Worm (Caenorhabditis elegans): ENCODE data around the gene F14F3.5.

DNA sequence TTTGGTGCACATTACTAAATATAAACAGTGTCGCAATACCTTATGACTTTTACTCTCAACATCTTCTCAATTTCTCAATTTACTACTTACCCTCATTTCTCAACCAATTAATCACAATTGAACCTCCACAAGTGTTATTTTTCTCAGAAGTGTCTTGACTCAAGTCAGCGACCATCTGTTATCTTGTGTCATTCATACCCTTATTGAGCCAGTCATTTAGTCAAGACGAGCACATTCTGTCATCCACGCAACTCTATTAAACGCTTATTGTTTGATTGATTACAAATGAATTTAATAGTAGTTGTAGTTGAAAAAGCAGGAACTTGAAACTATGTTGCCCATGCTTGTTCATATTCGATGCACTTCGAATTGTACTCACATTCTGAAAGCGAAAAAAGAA lies 25.6 kb downstream of the F14F3.5 start:
- no peak for TF ChIP-seq lsy-2 (tag; optimal IDR thresholded peaks at IDR 0.05)
- TF ChIP-seq unc-120 (tag; optimal IDR thresholded peaks at IDR 0.05; ENCODE audit: poor library complexity, severe bottlenecking) = no peak
- TF ChIP-seq unc-62 (GFP tag; optimal IDR thresholded peaks at IDR 0.05) = no peak
- TF ChIP-seq pha-4 (tag; optimal IDR thresholded peaks at IDR 0.05) = no peak
- TF ChIP-seq nhr-76 (tag; optimal IDR thresholded peaks at IDR 0.05) = no peak
- no peak for TF ChIP-seq mep-1 (tag; optimal IDR thresholded peaks at IDR 0.05)
- no peak for TF ChIP-seq bed-3 (GFP tag; optimal IDR thresholded peaks at IDR 0.05)
- TF ChIP-seq ztf-11 (tag; optimal IDR thresholded peaks at IDR 0.05) = no peak
